Fruit fly (Drosophila melanogaster): ENCODE measurements around the gene CG15211.

Gene CG15211

DNA sequence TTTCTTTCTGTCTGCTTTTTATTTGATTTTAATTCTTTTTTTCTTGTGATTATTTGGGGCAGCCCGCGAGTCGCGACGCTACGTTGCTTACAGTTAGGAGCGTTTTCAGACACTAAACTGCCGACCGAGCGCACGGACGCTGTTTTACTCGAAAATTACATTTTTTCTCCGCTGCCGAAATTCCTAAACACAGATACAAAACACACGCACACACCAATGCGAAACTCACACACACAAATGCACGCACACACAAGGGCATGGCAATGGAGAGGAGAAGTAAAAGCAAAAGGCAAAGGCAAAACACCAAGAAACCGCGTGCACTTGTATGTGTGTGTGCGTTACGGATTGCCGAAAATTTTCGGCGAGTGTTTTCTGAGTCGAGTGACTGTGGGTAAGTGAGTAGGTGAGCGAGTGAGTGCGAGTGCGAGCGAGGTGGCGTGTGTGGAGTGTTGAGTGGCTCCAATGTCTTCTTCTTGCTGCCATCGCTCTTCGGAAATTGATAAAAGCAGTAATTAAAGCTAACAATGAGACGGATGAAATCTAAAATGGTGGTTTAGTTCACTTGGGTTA is 43.3 kb downstream of the CG15211 start (continued):
- no peak for TF ChIP-seq C15 (GFP tag; IDR thresholded peaks at IDR 0.05)
- TF ChIP-seq MTF-1 (GFP tag; optimal IDR thresholded peaks at IDR 0.05; ENCODE audit: borderline replicate concordance), result no peak
- 0 out of 2 replicates have a peak, but pooled peaks have one; percentile 6 for TF ChIP-seq CG1024 (GFP tag; IDR thresholded peaks at IDR 0.05)
- peak; percentile 92 for TF ChIP-seq ftz-f1 (GFP tag; optimal IDR thresholded peaks at IDR 0.05)
- no peak for TF ChIP-seq Spps (tag; optimal IDR thresholded peaks at IDR 0.05)
- TF ChIP-seq CG30403 (GFP tag; optimal IDR thresholded peaks at IDR 0.05), result no peak
- TF ChIP-seq CG13624 (GFP tag; optimal IDR thresholded peaks at IDR 0.05), result no peak
- TF ChIP-seq danr (GFP tag; IDR thresholded peaks at IDR 0.05), result no peak
- TF ChIP-seq CG13894 (tag; optimal IDR thresholded peaks at IDR 0.05), result peak; percentile 27
- no peak for TF ChIP-seq nmo (GFP tag; optimal IDR thresholded peaks at IDR 0.05)
- no peak for TF ChIP-seq GATAe (GFP tag; conservative IDR thresholded peaks at IDR 0.05)
- TF ChIP-seq CG17612 (GFP tag; IDR thresholded peaks at IDR 0.05), result no peak
- TF ChIP-seq kay (GFP tag; optimal IDR thresholded peaks at IDR 0.05), result no peak

DNA sequence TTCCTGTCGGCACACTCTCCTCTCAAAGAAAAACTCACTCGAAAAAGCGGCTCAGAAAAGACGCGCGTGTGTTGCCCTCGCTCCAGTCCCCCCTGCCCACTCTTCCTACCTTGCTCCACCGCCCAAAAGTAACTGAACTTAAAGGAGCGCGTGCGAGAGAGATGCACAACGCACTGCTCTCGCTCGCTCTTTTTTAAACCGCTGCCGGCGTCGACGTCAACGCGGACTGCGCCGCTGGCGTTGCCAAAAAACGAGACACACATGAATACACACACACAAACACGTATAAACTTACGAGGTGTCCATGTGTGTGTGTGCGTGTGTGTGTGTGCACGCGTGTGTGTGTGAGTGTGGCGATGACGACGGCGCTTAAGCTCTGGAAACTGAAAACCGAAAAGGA is 44.5 kb downstream of the CG15211 start:
- TF ChIP-seq chif (GFP tag; optimal IDR thresholded peaks at IDR 0.05), result no peak
- TF ChIP-seq Deaf1 (tag; optimal IDR thresholded peaks at IDR 0.05), result peak; percentile 62
- peak; percentile 98 for TF ChIP-seq z (GFP tag; IDR thresholded peaks at IDR 0.05)
- peak; percentile 65 for TF ChIP-seq CG42726 (GFP tag; IDR thresholded peaks at IDR 0.05; ENCODE audit: partially characterized antibody)
- TF ChIP-seq CG1832 (GFP tag; optimal IDR thresholded peaks at IDR 0.05), result peak; percentile 89
- peak; percentile 14 for TF ChIP-seq CG13894 (tag; optimal IDR thresholded peaks at IDR 0.05)
- TF ChIP-seq Bgb (GFP tag; IDR thresholded peaks at IDR 0.05; ENCODE audit: partially characterized antibody), result peak; percentile 56; the same call in 1 of the 2 replicates
- TF ChIP-seq CG18476 (GFP tag; optimal IDR thresholded peaks at IDR 0.05), result no peak
- peak; percentile 70 for TF ChIP-seq abd-A (tag; optimal IDR thresholded peaks at IDR 0.05)
- peak; percentile 45; the same call in 1 of the 2 replicates for TF ChIP-seq amos (GFP tag; IDR thresholded peaks at IDR 0.05; ENCODE audit: partially characterized antibody)
- peak; percentile 99 for TF ChIP-seq Adf1 (GFP tag; IDR thresholded peaks at IDR 0.05)
- TF ChIP-seq chinmo (GFP tag; IDR thresholded peaks at IDR 0.05; ENCODE audit: partially characterized antibody), result 0 out of 4 replicates have a peak, but pooled peaks have one; percentile 47
- TF ChIP-seq zen2 (GFP tag; IDR thresholded peaks at IDR 0.05; ENCODE audit: partially characterized antibody), result no peak
- TF ChIP-seq CG8478 (optimal IDR thresholded peaks at IDR 0.05), result peak; percentile 87
- TF ChIP-seq kni (GFP tag; optimal IDR thresholded peaks at IDR 0.05), result peak; percentile 5
- no peak for TF ChIP-seq Aef1 (GFP tag; IDR thresholded peaks at IDR 0.05)
- TF ChIP-seq Nf-YC (tag; optimal IDR thresholded peaks at IDR 0.05), result peak; percentile 25
- TF ChIP-seq NC2β (GFP tag; optimal IDR thresholded peaks at IDR 0.05), result no peak
- TF ChIP-seq Trl (optimal IDR thresholded peaks at IDR 0.05), result peak; percentile 27 to 31
- no peak for TF ChIP-seq Trl (GFP tag; optimal IDR thresholded peaks at IDR 0.05)
- peak; percentile 94 for TF ChIP-seq cg (GFP tag; optimal IDR thresholded peaks at IDR 0.05)
- peak; percentile 65; the same call in 2 of the 3 replicates for TF ChIP-seq CG6791 (GFP tag; IDR thresholded peaks at IDR 0.05; ENCODE audit: partially characterized antibody)
- peak; percentile 29 for TF ChIP-seq chn (GFP tag; optimal IDR thresholded peaks at IDR 0.05)
- TF ChIP-seq CG8290 (GFP tag; optimal IDR thresholded peaks at IDR 0.05), result no peak
- peak in 1 of 2 experiments; percentile 15 for TF ChIP-seq CG8290 (tag; optimal IDR thresholded peaks at IDR 0.05)
- peak; percentile 96 for TF ChIP-seq crol (GFP tag; IDR thresholded peaks at IDR 0.05)
- 0 out of 3 replicates have a peak, but pooled peaks have one; percentile 38 for TF ChIP-seq CG2199 (GFP tag; IDR thresholded peaks at IDR 0.05)
- TF ChIP-seq pros (GFP tag; optimal IDR thresholded peaks at IDR 0.05), result peak; percentile 56
- no peak for TF ChIP-seq az2 (GFP tag; optimal IDR thresholded peaks at IDR 0.05)
- no peak for TF ChIP-seq CG16863 (GFP tag; optimal IDR thresholded peaks at IDR 0.05)
- TF ChIP-seq nerfin-2 (GFP tag; IDR thresholded peaks at IDR 0.05; ENCODE audit: partially characterized antibody), result peak; percentile 10; the same call in 1 of the 2 replicates
